Worm (Caenorhabditis elegans) whole organism, mixed stage, embryonic: ENCODE measurements around the gene rpl-6.

Experiments used
- M03D4.4 ChIP-seq: sonication (generic microtip); optimal IDR thresholded peaks from 2 replicates; lab custom pipeline; 2017; ENCODE audit warnings: mild to moderate bottlenecking, missing genetic modification characterization, missing compliant biosample characterization
- bed-3 ChIP-seq: fragments of 200-800 bp; sonication (Bioruptor generic); optimal IDR thresholded peaks from 3 replicates; lab custom pipeline; 2018; ENCODE audit warnings: mild to moderate bottlenecking, missing genetic modification characterization, moderate library complexity, missing compliant biosample characterization
- blmp-1 ChIP-seq: fragments of 150-350 bp; optimal IDR thresholded peaks from 2 replicates; lab custom pipeline; 2014; ENCODE audit warnings: missing biosample characterization, missing genetic modification characterization
- ceh-39 ChIP-seq: fragments of 150-350 bp; optimal IDR thresholded peaks from 2 replicates; lab custom pipeline; 2014; ENCODE audit warnings: missing biosample characterization, missing genetic modification characterization
- ceh-43 ChIP-seq: fragments of 200-800 bp; sonication (Bioruptor generic); optimal IDR thresholded peaks from 2 replicates; lab custom pipeline; 2018; ENCODE audit warnings: mild to moderate bottlenecking, missing genetic modification characterization, moderate library complexity, missing compliant biosample characterization
- ceh-83 ChIP-seq: fragments of 200-800 bp; sonication (Bioruptor generic); optimal IDR thresholded peaks from 2 replicates; lab custom pipeline; 2018; ENCODE audit warnings: mild to moderate bottlenecking, missing genetic modification characterization, missing compliant biosample characterization
- ces-1 ChIP-seq: fragments of 150-350 bp; optimal IDR thresholded peaks from 2 replicates; lab custom pipeline; 2014; ENCODE audit warnings: missing biosample characterization, missing genetic modification reagents, missing genetic modification characterization
- cnd-1 ChIP-seq: fragments of 200-800 bp; sonication (Bioruptor generic); optimal IDR thresholded peaks from 2 replicates; lab custom pipeline; 2018; ENCODE audit warnings: mild to moderate bottlenecking, missing genetic modification characterization, missing compliant biosample characterization
- drap-1 ChIP-seq: fragments of 200-800 bp; sonication (Bioruptor generic); optimal IDR thresholded peaks from 3 replicates; lab custom pipeline; 2018; ENCODE audit warnings: mild to moderate bottlenecking, missing genetic modification characterization, missing compliant biosample characterization
- elt-1 ChIP-seq: sonication (generic microtip); optimal IDR thresholded peaks from 2 replicates; lab custom pipeline; 2017; ENCODE audit warnings: missing genetic modification characterization, mild to moderate bottlenecking, missing compliant biosample characterization, antibody characterized with exemption, moderate library complexity, borderline replicate concordance; ENCODE audit not compliant: insufficient read depth
- elt-3 ChIP-seq: fragments of 150-350 bp; optimal IDR thresholded peaks from 2 replicates; lab custom pipeline; 2014; ENCODE audit warnings: missing biosample characterization, missing genetic modification characterization
- flh-1 ChIP-seq: fragments of 200-800 bp; sonication (Bioruptor generic); optimal IDR thresholded peaks from 2 replicates; lab custom pipeline; 2018; ENCODE audit warnings: mild to moderate bottlenecking, missing genetic modification characterization, moderate library complexity, missing compliant biosample characterization
- ham-2 ChIP-seq: fragments of 200-800 bp; sonication (Bioruptor generic); optimal IDR thresholded peaks from 2 replicates; lab custom pipeline; 2018; ENCODE audit warnings: mild to moderate bottlenecking, missing genetic modification characterization, missing compliant biosample characterization
- hlh-1 ChIP-seq: fragments of 150-350 bp; optimal IDR thresholded peaks from 2 replicates; lab custom pipeline; 2014; ENCODE audit warnings: missing biosample characterization, missing genetic modification reagents, missing genetic modification characterization
- lin-13 ChIP-seq: fragments of 150-350 bp; optimal IDR thresholded peaks from 2 replicates; lab custom pipeline; 2014; ENCODE audit warnings: missing biosample characterization, missing genetic modification characterization
- lin-32 ChIP-seq: fragments of 200-800 bp; sonication (Bioruptor generic); optimal IDR thresholded peaks from 2 replicates; lab custom pipeline; 2018; ENCODE audit warnings: mild to moderate bottlenecking, missing genetic modification characterization, missing compliant biosample characterization
- lsy-2 ChIP-seq: fragments of 150-350 bp; optimal IDR thresholded peaks from 2 replicates; lab custom pipeline; 2014; ENCODE audit warnings: missing biosample characterization, missing genetic modification characterization
- mab-5 ChIP-seq: fragments of 150-350 bp; optimal IDR thresholded peaks from 2 replicates; lab custom pipeline; 2014; ENCODE audit warnings: missing biosample characterization, missing genetic modification characterization
- mep-1 ChIP-seq: fragments of 150-350 bp; optimal IDR thresholded peaks from 2 replicates; lab custom pipeline; 2017; ENCODE audit warnings: missing biosample characterization, missing genetic modification reagents, missing genetic modification characterization, inconsistent platforms
- mls-2 ChIP-seq: sonication (generic microtip); optimal IDR thresholded peaks from 2 replicates; lab custom pipeline; 2016; ENCODE audit warnings: mild to moderate bottlenecking, missing genetic modification characterization, moderate library complexity, missing compliant biosample characterization
- nhr-12 ChIP-seq: fragments of 150-350 bp; optimal IDR thresholded peaks from 2 replicates; lab custom pipeline; 2014; ENCODE audit warnings: missing biosample characterization, missing genetic modification characterization
- nhr-2 ChIP-seq: fragments of 150-350 bp; optimal IDR thresholded peaks from 2 replicates; lab custom pipeline; 2014; ENCODE audit warnings: missing biosample characterization, missing genetic modification characterization
- nhr-237 ChIP-seq: fragments of 150-350 bp; optimal IDR thresholded peaks from 2 replicates; lab custom pipeline; 2014; ENCODE audit warnings: missing biosample characterization, missing genetic modification characterization
- nhr-28 ChIP-seq: fragments of 150-350 bp; optimal IDR thresholded peaks from 2 replicates; lab custom pipeline; 2014; ENCODE audit warnings: missing biosample characterization, missing genetic modification characterization
- nhr-76 ChIP-seq: sonication (generic microtip); optimal IDR thresholded peaks from 2 replicates; lab custom pipeline; 2017; ENCODE audit warnings: missing biosample characterization, missing genetic modification characterization
- pha-4 ChIP-seq: fragments of 150-350 bp; optimal IDR thresholded peaks from 2 replicates; lab custom pipeline; 2018; ENCODE audit warnings: missing biosample characterization, missing genetic modification reagents, missing genetic modification characterization
- snpc-4 ChIP-seq: fragments of 150-350 bp; optimal IDR thresholded peaks from 2 replicates; lab custom pipeline; 2014; ENCODE audit warnings: missing biosample characterization, missing genetic modification characterization
- sptf-1 ChIP-seq: sonication (generic microtip); optimal IDR thresholded peaks from 2 replicates; lab custom pipeline; 2017; ENCODE audit warnings: mild to moderate bottlenecking, missing genetic modification characterization, moderate library complexity, missing compliant biosample characterization
- tbx-8 ChIP-seq: fragments of 200-800 bp; sonication (Bioruptor generic); optimal IDR thresholded peaks from 2 replicates; lab custom pipeline; 2018; ENCODE audit warnings: mild to moderate bottlenecking, missing genetic modification characterization, moderate library complexity, missing compliant biosample characterization
- unc-120 ChIP-seq: sonication (generic microtip); optimal IDR thresholded peaks from 2 replicates; lab custom pipeline; 2017; ENCODE audit warnings: missing genetic modification characterization, missing compliant biosample characterization; ENCODE audit not compliant: poor library complexity, severe bottlenecking
- unc-39 ChIP-seq: fragments of 150-350 bp; optimal IDR thresholded peaks from 2 replicates; lab custom pipeline; 2014; ENCODE audit warnings: missing biosample characterization, missing genetic modification characterization
- unc-62 ChIP-seq: fragments of 150-350 bp; optimal IDR thresholded peaks from 2 replicates; lab custom pipeline; 2014; ENCODE audit warnings: missing biosample characterization, missing genetic modification reagents, missing genetic modification characterization
- zip-8 ChIP-seq: fragments of 150-350 bp; optimal IDR thresholded peaks from 2 replicates; lab custom pipeline; 2014; ENCODE audit warnings: missing biosample characterization, missing genetic modification characterization
- ztf-11 ChIP-seq: fragments of 150-350 bp; optimal IDR thresholded peaks from 2 replicates; lab custom pipeline; 2014; ENCODE audit warnings: missing biosample characterization, missing genetic modification characterization

Gene rpl-6

DNA sequence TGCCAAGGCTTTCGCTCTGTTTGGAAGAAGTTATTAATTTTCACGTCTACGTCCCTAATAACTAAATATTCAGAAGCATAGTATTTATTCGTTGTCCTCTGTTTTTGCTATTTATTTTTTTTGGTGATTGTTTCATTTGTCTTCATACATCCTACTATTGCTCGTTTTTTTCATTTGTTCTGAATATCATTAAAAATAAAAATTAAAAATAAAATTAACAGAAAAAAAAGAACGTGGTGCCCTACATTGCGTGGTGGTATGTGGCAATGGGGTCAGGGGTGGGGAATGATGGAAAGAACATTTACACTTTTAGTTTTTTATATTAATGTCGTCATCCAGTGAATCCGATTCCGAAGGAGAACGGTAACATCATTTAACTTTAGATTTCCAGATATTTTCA is 32.8 kb downstream of the rpl-6 start, which contains the start of gene ztf-31:
Gene ztf-31, plus strand, starts transcription at position 301 of the 400 bp plus-strand sequence.
- TF ChIP-seq nhr-76 (tag; lab: Kevin White, UChicago) (no peak), flh-1 (GFP tag; lab: Kevin White, UChicago) (no peak), nhr-28 (tag; lab: Kevin White, UChicago) (no peak), bed-3 (GFP tag; lab: Kevin White, UChicago) (no peak), ces-1 (no peak), snpc-4 (tag; lab: Kevin White, UChicago) (no peak), nhr-237 (tag; lab: Kevin White, UChicago) (no peak), lsy-2 (tag; lab: Kevin White, UChicago) (no peak), ceh-83 (GFP tag; lab: Kevin White, UChicago) (no peak), ztf-11 (tag; lab: Kevin White, UChicago) (no peak), cnd-1 (tag; lab: Kevin White, UChicago) (no peak), ceh-39 (no peak), unc-62 (GFP tag; lab: Kevin White, UChicago) (no peak), ham-2 (no peak), blmp-1 (tag; lab: Kevin White, UChicago) (no peak), mab-5 (tag; lab: Kevin White, UChicago) (no peak), elt-1 (tag; lab: Kevin White, UChicago) (no peak), elt-3 (tag; lab: Kevin White, UChicago) (no peak)

DNA sequence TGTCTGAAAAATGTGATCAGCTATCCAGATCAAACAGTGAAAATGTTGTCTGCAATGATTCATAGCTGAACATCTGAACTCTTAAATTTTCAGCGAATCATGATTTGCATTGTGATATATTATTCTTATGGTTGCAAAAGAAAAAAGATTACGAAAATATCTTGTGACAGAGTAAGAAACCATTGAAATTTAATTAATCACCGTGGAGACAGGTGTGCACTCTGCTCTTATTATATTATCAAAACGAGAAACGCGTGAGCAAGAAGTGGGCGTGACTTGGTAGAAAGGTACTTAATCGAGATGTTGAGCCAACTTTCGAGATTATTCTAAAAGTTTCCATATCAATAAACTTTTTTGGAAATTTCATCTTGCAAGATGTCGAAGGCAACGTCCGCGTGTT is 34.7 kb downstream of the rpl-6 start, which contains the start of gene osm-10:
Gene osm-10, plus strand, starts transcription at position 293 of the 400 bp plus-strand sequence.
- TF ChIP-seq tbx-8: no peak
- no peak for TF ChIP-seq mep-1 (tag; lab: Kevin White, UChicago)
- TF ChIP-seq ham-2: no peak
- no peak for TF ChIP-seq sptf-1
- TF ChIP-seq nhr-12 (tag; lab: Kevin White, UChicago): no peak
- no peak for TF ChIP-seq hlh-1 (tag; lab: Kevin White, UChicago)
- no peak for TF ChIP-seq nhr-28 (tag; lab: Kevin White, UChicago)
- TF ChIP-seq unc-39: no peak
- TF ChIP-seq ceh-43 (GFP tag; lab: Kevin White, UChicago): no peak
- TF ChIP-seq zip-8 (tag; lab: Kevin White, UChicago): no peak
- no peak for TF ChIP-seq ceh-39
- no peak for TF ChIP-seq mab-5 (tag; lab: Kevin White, UChicago)
- no peak for TF ChIP-seq flh-1 (GFP tag; lab: Kevin White, UChicago)
- TF ChIP-seq unc-120 (tag; lab: Kevin White, UChicago): no peak
- no peak for TF ChIP-seq lin-32 (GFP tag; lab: Kevin White, UChicago)
- no peak for TF ChIP-seq drap-1 (GFP tag; lab: Kevin White, UChicago)
- TF ChIP-seq, all 35 proteins: peak for 0

ce11 chrIII:7246389-7246788 is 38.1 kb downstream of the rpl-6 start:
- TF ChIP-seq cnd-1 (tag; lab: Kevin White, UChicago) (no peak), ham-2 (no peak), blmp-1 (tag; lab: Kevin White, UChicago) (no peak), nhr-76 (tag; lab: Kevin White, UChicago) (no peak), mep-1 (tag; lab: Kevin White, UChicago) (no peak), lin-13 (tag; lab: Kevin White, UChicago) (no peak), snpc-4 (tag; lab: Kevin White, UChicago) (no peak), pha-4 (tag; lab: Kevin White, UChicago) (no peak), M03D4.4 (no peak), elt-3 (tag; lab: Kevin White, UChicago) (no peak)

ce11 chrIII:7247740-7248139 is 39.5 kb downstream of the rpl-6 start, which contains the start of gene zmp-6:
zmp-6 (minus strand) TSS chrIII:7247840.
- TF ChIP-seq flh-1 (GFP tag; lab: Kevin White, UChicago): no peak
- TF ChIP-seq nhr-237 (tag; lab: Kevin White, UChicago): no peak
- TF ChIP-seq lin-32 (GFP tag; lab: Kevin White, UChicago): no peak
- no peak for TF ChIP-seq elt-1 (tag; lab: Kevin White, UChicago)
- no peak for TF ChIP-seq hlh-1 (tag; lab: Kevin White, UChicago)
- TF ChIP-seq ceh-43 (GFP tag; lab: Kevin White, UChicago): no peak
- TF ChIP-seq M03D4.4: no peak
- TF ChIP-seq nhr-76 (tag; lab: Kevin White, UChicago): no peak
- no peak for TF ChIP-seq mep-1 (tag; lab: Kevin White, UChicago)
- TF ChIP-seq nhr-12 (tag; lab: Kevin White, UChicago): no peak
- TF ChIP-seq lin-13 (tag; lab: Kevin White, UChicago): no peak
- no peak for TF ChIP-seq unc-62 (GFP tag; lab: Kevin White, UChicago)
- TF ChIP-seq mls-2: no peak
- TF ChIP-seq nhr-28 (tag; lab: Kevin White, UChicago): no peak
- no peak for TF ChIP-seq tbx-8
- TF ChIP-seq nhr-2 (tag; lab: Kevin White, UChicago): no peak
- no peak for TF ChIP-seq mab-5 (tag; lab: Kevin White, UChicago)
- no peak for TF ChIP-seq unc-120 (tag; lab: Kevin White, UChicago)
- TF ChIP-seq lsy-2 (tag; lab: Kevin White, UChicago): no peak
